Fruit fly (Drosophila melanogaster): ENCODE results near the gene bb8.

DNA sequence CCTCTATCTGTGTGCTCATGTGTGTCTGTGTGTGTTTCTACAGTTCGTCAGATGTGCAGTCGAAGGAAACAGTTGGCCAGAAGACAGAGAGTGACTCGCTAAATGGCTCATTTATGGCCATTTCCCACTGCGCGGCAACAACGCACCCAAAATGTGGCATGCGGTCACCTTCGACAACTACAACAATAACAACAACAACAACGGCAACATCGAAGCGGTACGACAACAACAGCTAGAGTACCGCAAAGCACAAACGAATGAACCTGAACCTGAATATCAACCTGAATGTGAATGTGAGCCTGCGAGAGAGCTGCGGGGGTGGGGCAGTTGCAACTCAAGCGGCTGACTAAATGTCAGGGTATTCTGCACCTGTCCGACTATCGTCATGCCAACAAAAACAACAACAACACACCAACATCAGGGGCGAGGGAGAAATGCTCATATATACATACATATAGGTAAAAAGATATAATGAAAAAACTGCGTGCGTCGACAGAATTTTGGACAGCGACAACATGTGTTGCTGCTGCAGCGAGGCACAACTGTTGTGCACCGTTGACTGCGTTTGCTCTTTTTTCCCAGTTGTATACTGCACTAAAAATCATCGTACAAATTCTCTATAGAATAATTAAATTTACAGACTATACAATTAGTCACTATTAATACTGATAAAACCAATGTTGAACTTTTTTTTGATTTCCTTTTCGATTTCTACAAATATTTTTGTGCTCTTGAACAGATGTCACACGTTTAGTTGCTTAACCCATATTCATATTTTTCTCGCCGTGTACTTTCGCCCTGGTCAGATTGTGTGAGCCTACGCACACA, 10.3 kb upstream of the bb8 start:
- no peak for TF ChIP-seq CTCF (optimal IDR thresholded peaks at IDR 0.05)
- no peak for TF ChIP-seq CG8478 (optimal IDR thresholded peaks at IDR 0.05)
